Fruit fly (Drosophila melanogaster): ENCODE results near the gene CG7029.

dm6 chr3R:22763587-22763986 is 12.9 kb downstream of the CG7029 start, which contains the start of gene Nepl14:
- no peak for TF ChIP-seq CG4496 (GFP tag; IDR thresholded peaks at IDR 0.05)
- TF ChIP-seq CG17806 (tag; optimal IDR thresholded peaks at IDR 0.05): no peak
- TF ChIP-seq gl (tag; optimal IDR thresholded peaks at IDR 0.05): no peak
- no peak for TF ChIP-seq CG32121 (GFP tag; IDR thresholded peaks at IDR 0.05)
- no peak for TF ChIP-seq CG8301 (tag; optimal IDR thresholded peaks at IDR 0.05)
- TF ChIP-seq rn (GFP tag; IDR thresholded peaks at IDR 0.05): no peak
- no peak for TF ChIP-seq CG14655 (GFP tag; optimal IDR thresholded peaks at IDR 0.05)
- TF ChIP-seq Pif1A (GFP tag; optimal IDR thresholded peaks at IDR 0.05): no peak
- no peak for TF ChIP-seq CG34367 (tag; optimal IDR thresholded peaks at IDR 0.05)
- TF ChIP-seq CG15710 (tag; optimal IDR thresholded peaks at IDR 0.05): no peak
- no peak for TF ChIP-seq CG10348 (GFP tag; IDR thresholded peaks at IDR 0.05)
- TF ChIP-seq EcR (GFP tag; optimal IDR thresholded peaks at IDR 0.05): no peak
